Fruit fly (Drosophila melanogaster) whole organism, embryonic: Measurements from ENCODE around the gene CG10663.

Experiments used
- CG1024 ChIP-seq: fragments of 200-800 bp; sonication (Bioruptor generic); IDR thresholded peaks from 2 replicates; pipeline ENCODE4 v1.3.6; 2022; ENCODE audit warnings: missing biosample characterization, missing genetic modification characterization
- CG11247 ChIP-seq: fragments of 200-800 bp; sonication (Bioruptor generic); IDR thresholded peaks from 2 replicates; pipeline ENCODE4 v1.3.6; 2022; ENCODE audit warnings: missing biosample characterization, missing genetic modification characterization
- CG11456 ChIP-seq: fragments of 200-800 bp; sonication (Bioruptor generic); IDR thresholded peaks from 3 replicates; pipeline ENCODE4 v1.3.6; 2022; ENCODE audit warnings: missing biosample characterization, missing genetic modification characterization
- CG11560 ChIP-seq: fragments of 200-800 bp; sonication (Bioruptor generic); IDR thresholded peaks from 3 replicates; pipeline ENCODE4 v1.3.6; 2022; ENCODE audit warnings: missing biosample characterization, missing genetic modification characterization
- CG12155 ChIP-seq: fragments of 200-800 bp; sonication (Bioruptor generic); optimal IDR thresholded peaks from 3 replicates; lab custom pipeline; 2016; ENCODE audit warnings: missing biosample characterization, missing genetic modification characterization
- CG13424 ChIP-seq: fragments of 200-800 bp; sonication (Bioruptor generic); optimal IDR thresholded peaks from 2 replicates; lab custom pipeline; 2019; ENCODE audit warnings: missing biosample characterization, mild to moderate bottlenecking, missing genetic modification characterization, moderate library complexity
- CG14050 ChIP-seq: fragments of 200-800 bp; sonication (Bioruptor generic); IDR thresholded peaks from 3 replicates; pipeline ENCODE4 v1.3.6; 2022; ENCODE audit warnings: missing biosample characterization, missing genetic modification characterization
- CG1647 ChIP-seq: fragments of 200-800 bp; sonication (Bioruptor generic); optimal IDR thresholded peaks from 3 replicates; lab custom pipeline; 2016; ENCODE audit warnings: missing biosample characterization, missing genetic modification characterization
- CG16813 ChIP-seq: fragments of 200-800 bp; sonication (Bioruptor generic); IDR thresholded peaks from 3 replicates; pipeline ENCODE4 v1.3.6; 2022; ENCODE audit warnings: missing biosample characterization, missing genetic modification characterization; ENCODE audit not compliant: partially characterized antibody
- CG16863 ChIP-seq: fragments of 200-800 bp; sonication (Bioruptor generic); optimal IDR thresholded peaks from 3 replicates; lab custom pipeline; 2016; ENCODE audit warnings: missing biosample characterization, missing genetic modification characterization
- CG17829 ChIP-seq: fragments of 200-800 bp; optimal IDR thresholded peaks from 2 replicates; lab custom pipeline; 2019; ENCODE audit warnings: missing biosample characterization, mild to moderate bottlenecking, missing genetic modification characterization, moderate library complexity
- CG18262 ChIP-seq: fragments of 200-800 bp; optimal IDR thresholded peaks from 3 replicates; lab custom pipeline; 2019; ENCODE audit warnings: missing biosample characterization, mild to moderate bottlenecking, missing genetic modification characterization, moderate library complexity
- CG30020 ChIP-seq: fragments of 200-800 bp; optimal IDR thresholded peaks from 2 replicates; lab custom pipeline; 2019; ENCODE audit warnings: missing biosample characterization, mild to moderate bottlenecking, missing genetic modification characterization, moderate library complexity
- HLH4C ChIP-seq: fragments of 200-800 bp; sonication (Bioruptor generic); IDR thresholded peaks from 3 replicates; pipeline ENCODE4 v1.3.6; 2022; ENCODE audit warnings: missing biosample characterization, missing genetic modification characterization; ENCODE audit not compliant: partially characterized antibody
- HmgD ChIP-seq: fragments of 200-800 bp; sonication (Bioruptor generic); optimal IDR thresholded peaks from 3 replicates; lab custom pipeline; 2016; ENCODE audit warnings: missing biosample characterization, missing genetic modification characterization
- Kr ChIP-seq: fragments of 200-800 bp; sonication (Bioruptor generic); optimal IDR thresholded peaks from 2 replicates; lab custom pipeline; 2017; ENCODE audit warnings: missing biosample characterization, mild to moderate bottlenecking, missing genetic modification characterization
- Lim3 ChIP-seq: fragments of 200-800 bp; sonication (Bioruptor generic); IDR thresholded peaks from 2 replicates; pipeline ENCODE4 v1.3.6; 2022; ENCODE audit warnings: missing biosample characterization, missing genetic modification characterization
- Neu2 ChIP-seq: fragments of 200-800 bp; sonication (Bioruptor generic); optimal IDR thresholded peaks from 3 replicates; lab custom pipeline; 2016; ENCODE audit warnings: missing biosample characterization, missing genetic modification characterization, borderline replicate concordance
- Nf-YB ChIP-seq: fragments of 200-800 bp; sonication (Bioruptor generic); optimal IDR thresholded peaks from 3 replicates; lab custom pipeline; 2019; ENCODE audit warnings: missing biosample characterization, mild to moderate bottlenecking, missing genetic modification characterization, moderate library complexity
- Sox102F ChIP-seq: fragments of 200-800 bp; sonication (Bioruptor generic); optimal IDR thresholded peaks from 2 replicates; lab custom pipeline; 2018; ENCODE audit warnings: missing biosample characterization, mild to moderate bottlenecking, missing genetic modification characterization, moderate library complexity
- Sry-δ ChIP-seq: fragments of 200-800 bp; sonication (Bioruptor generic); optimal IDR thresholded peaks from 2 replicates; lab custom pipeline; 2016; ENCODE audit warnings: missing biosample characterization, missing genetic modification characterization
- Stat92E ChIP-seq, 3 experiments: fragments of >200 bp in 2 of 3; fragments of 200-800 bp in 1 of 3; sonication (Bioruptor generic) in 1 of 3; optimal IDR thresholded peaks; 2 replicates each; lab custom pipeline; 2017 to 2019; ENCODE audit warnings: missing biosample characterization in 3 of 3, missing genetic modification characterization in 3 of 3, mild to moderate bottlenecking in 1 of 3, moderate library complexity in 1 of 3
- abd-A ChIP-seq: fragments of 200-800 bp; sonication (Bioruptor generic); optimal IDR thresholded peaks from 3 replicates; lab custom pipeline; 2019; ENCODE audit warnings: missing biosample characterization, mild to moderate bottlenecking, missing genetic modification characterization, moderate library complexity
- btn ChIP-seq: fragments of 200-800 bp; sonication (Bioruptor generic); optimal IDR thresholded peaks from 2 replicates; lab custom pipeline; 2016; ENCODE audit warnings: missing biosample characterization, missing genetic modification characterization
- chif ChIP-seq, 2 experiments: fragments of 200-800 bp; sonication (Bioruptor generic); optimal IDR thresholded peaks; 3 replicates each; lab custom pipeline; 2016; ENCODE audit warnings: missing biosample characterization in 2 of 2, missing genetic modification characterization in 2 of 2
- ci ChIP-seq: fragments of 200-800 bp; sonication (Bioruptor generic); IDR thresholded peaks from 3 replicates; pipeline ENCODE4 v1.3.6; 2022; ENCODE audit warnings: missing biosample characterization, missing genetic modification characterization
- dmrt99B ChIP-seq: fragments of 200-800 bp; sonication (Bioruptor generic); optimal IDR thresholded peaks from 2 replicates; lab custom pipeline; 2018; ENCODE audit warnings: missing biosample characterization, mild to moderate bottlenecking, missing genetic modification characterization, moderate library complexity
- ewg ChIP-seq: fragments of 200-800 bp; sonication (Bioruptor generic); optimal IDR thresholded peaks from 3 replicates; lab custom pipeline; 2017; ENCODE audit warnings: mild to moderate bottlenecking, missing biosample characterization, missing genetic modification reagents, missing genetic modification characterization
- fd3F ChIP-seq: fragments of 200-800 bp; sonication (Bioruptor generic); optimal IDR thresholded peaks from 2 replicates; lab custom pipeline; 2018; ENCODE audit warnings: missing biosample characterization, mild to moderate bottlenecking, missing genetic modification characterization, moderate library complexity
- gcm ChIP-seq: fragments of 200-800 bp; sonication (Bioruptor generic); optimal IDR thresholded peaks from 2 replicates; lab custom pipeline; 2019; ENCODE audit warnings: missing biosample characterization, mild to moderate bottlenecking, missing genetic modification characterization, moderate library complexity
- grn ChIP-seq: fragments of 200-800 bp; sonication (Bioruptor generic); optimal IDR thresholded peaks from 3 replicates; lab custom pipeline; 2017; ENCODE audit warnings: missing biosample characterization, missing genetic modification characterization
- gro ChIP-seq: fragments of 200-800 bp; sonication (Bioruptor generic); optimal IDR thresholded peaks from 2 replicates; lab custom pipeline; 2016; ENCODE audit warnings: missing biosample characterization, missing genetic modification characterization
- her ChIP-seq: fragments of 200-800 bp; sonication (Bioruptor generic); optimal IDR thresholded peaks from 2 replicates; lab custom pipeline; 2016; ENCODE audit warnings: missing biosample characterization, missing genetic modification characterization
- jing ChIP-seq: fragments of 200-800 bp; sonication (Bioruptor generic); optimal IDR thresholded peaks from 2 replicates; lab custom pipeline; 2018; ENCODE audit warnings: missing biosample characterization, mild to moderate bottlenecking, missing genetic modification characterization
- kah ChIP-seq: fragments of 200-800 bp; sonication (Bioruptor generic); optimal IDR thresholded peaks from 2 replicates; lab custom pipeline; 2018; ENCODE audit warnings: missing biosample characterization, mild to moderate bottlenecking, missing genetic modification characterization
- lab ChIP-seq: fragments of 200-800 bp; sonication (Bioruptor generic); optimal IDR thresholded peaks from 3 replicates; lab custom pipeline; 2017; ENCODE audit warnings: missing biosample characterization, missing genetic modification characterization, mild to moderate bottlenecking, moderate library complexity, missing genetic modification reagents
- mld ChIP-seq: fragments of 200-800 bp; sonication (Bioruptor generic); IDR thresholded peaks from 3 replicates; pipeline ENCODE4 v1.3.6; 2022; ENCODE audit warnings: missing biosample characterization, missing genetic modification characterization; ENCODE audit not compliant: partially characterized antibody
- pan ChIP-seq, 4 experiments: fragments of >200 bp in 3 of 4; fragments of 200-800 bp in 1 of 4; sonication (Bioruptor generic) in 1 of 4; optimal IDR thresholded peaks in 3 of 4; IDR thresholded peaks in 1 of 4; 2 replicates each; pipeline versions ENCODE4 v1.3.6 to Lab custom; 2017 to 2022; ENCODE audit warnings: missing biosample characterization in 2 of 4, missing genetic modification characterization in 2 of 4, mixed read lengths in 1 of 4
- pho ChIP-seq: fragments of 200-800 bp; sonication (Bioruptor generic); optimal IDR thresholded peaks from 2 replicates; lab custom pipeline; 2016; ENCODE audit warnings: missing biosample characterization, missing genetic modification characterization
- phol ChIP-seq: fragments of 200-800 bp; sonication (Bioruptor generic); optimal IDR thresholded peaks from 3 replicates; lab custom pipeline; 2018; ENCODE audit warnings: missing biosample characterization, mild to moderate bottlenecking, missing genetic modification characterization, moderate library complexity
- prd ChIP-seq, 3 experiments: fragments of >200 bp in 2 of 3; fragments of 200-800 bp in 1 of 3; sonication (Bioruptor generic) in 1 of 3; optimal IDR thresholded peaks in 2 of 3; IDR thresholded peaks in 1 of 3; 2 replicates in 2 of 3; 3 replicates in 1 of 3; pipeline versions ENCODE4 v1.3.6 to Lab custom; 2017 to 2022; ENCODE audit warnings: missing biosample characterization in 1 of 3, missing genetic modification characterization in 1 of 3
- psq ChIP-seq: fragments of 200-800 bp; sonication (Bioruptor generic); optimal IDR thresholded peaks from 2 replicates; lab custom pipeline; 2017; ENCODE audit warnings: missing biosample characterization, missing genetic modification characterization
- sc ChIP-seq, 3 experiments: fragments of >200 bp in 2 of 3; fragments of 200-800 bp in 1 of 3; sonication (Bioruptor generic) in 1 of 3; optimal IDR thresholded peaks; 2 replicates in 2 of 3; 3 replicates in 1 of 3; lab custom pipeline; 2017; ENCODE audit warnings: mild to moderate bottlenecking in 1 of 3, missing biosample characterization in 1 of 3, missing genetic modification characterization in 1 of 3, missing genetic modification reagents in 1 of 3
- sens ChIP-seq: fragments of 200-800 bp; sonication (Bioruptor generic); peaks from one replicate; lab custom pipeline; 2016; ENCODE audit warnings: missing biosample characterization, missing genetic modification characterization
- sima ChIP-seq: fragments of 200-800 bp; sonication (Bioruptor generic); optimal IDR thresholded peaks from 2 replicates; lab custom pipeline; 2016; ENCODE audit warnings: missing biosample characterization, missing genetic modification characterization
- sob ChIP-seq: fragments of 200-800 bp; sonication (Bioruptor generic); IDR thresholded peaks from 2 replicates; pipeline ENCODE4 v1.3.6; 2022; ENCODE audit warnings: missing biosample characterization, missing genetic modification characterization
- sqz ChIP-seq: fragments of 200-800 bp; sonication (Bioruptor generic); optimal IDR thresholded peaks from 3 replicates; lab custom pipeline; 2018; ENCODE audit warnings: missing biosample characterization, mild to moderate bottlenecking, missing genetic modification characterization
- sug ChIP-seq: fragments of 200-800 bp; optimal IDR thresholded peaks from 2 replicates; lab custom pipeline; 2019; ENCODE audit warnings: missing biosample characterization, mild to moderate bottlenecking, missing genetic modification characterization, moderate library complexity
- twi ChIP-seq: fragments of 200-800 bp; optimal IDR thresholded peaks from 2 replicates; lab custom pipeline; 2019; ENCODE audit warnings: missing biosample characterization, mild to moderate bottlenecking, missing genetic modification characterization, moderate library complexity
- zen ChIP-seq: fragments of 200-800 bp; sonication (Bioruptor generic); optimal IDR thresholded peaks from 3 replicates; lab custom pipeline; 2018; ENCODE audit warnings: missing biosample characterization, mild to moderate bottlenecking, missing genetic modification characterization, moderate library complexity

Gene CG10663

dm6 chr3L:12468016-12468415, 16.8 kb downstream of the CG10663 start, which contains the start of gene eyg (continued):
- TF ChIP-seq Stat92E (GFP tag; optimal IDR thresholded peaks at IDR 0.05; lab: Kevin White, UChicago) = peak in 1 of 3 experiments; percentile 76
- TF ChIP-seq abd-A (tag; lab: Kevin White, UChicago) = no peak
- TF ChIP-seq psq (GFP tag; lab: Kevin White, UChicago) = peak; percentile 72
- TF ChIP-seq HLH4C (GFP tag; lab: Robert Waterston, UW) = peak; percentile 36; the same call in 1 of the 3 replicates
- TF ChIP-seq CG13424 (tag; lab: Kevin White, UChicago) = peak; percentile 31
- peak; percentile 52 for TF ChIP-seq CG17829 (tag; lab: Kevin White, UChicago)
- peak; percentile 97 for TF ChIP-seq ewg (GFP tag; lab: Kevin White, UChicago)
- peak; percentile 30 for TF ChIP-seq grn
- peak; percentile 18 for TF ChIP-seq jing (GFP tag; lab: Kevin White, UChicago)
- no peak for TF ChIP-seq btn (GFP tag; lab: Kevin White, UChicago)
- TF ChIP-seq gro = peak; percentile 54
- TF ChIP-seq sima (GFP tag; lab: Kevin White, UChicago) = no peak
- TF ChIP-seq sob = no peak
- TF ChIP-seq CG14050 = peak; percentile 41; the same call in 2 of the 3 replicates
- TF ChIP-seq CG16863 (GFP tag; lab: Kevin White, UChicago) = peak; percentile 15
- TF ChIP-seq twi (tag; lab: Kevin White, UChicago) = peak; percentile 9
- no peak for TF ChIP-seq fd3F
- peak; percentile 41 for TF ChIP-seq gcm (GFP tag; lab: Kevin White, UChicago)
- TF ChIP-seq CG1647 (GFP tag; lab: Kevin White, UChicago) = peak; percentile 2
- TF ChIP-seq Neu2 (GFP tag; lab: Kevin White, UChicago) = no peak
- peak; percentile 8 for TF ChIP-seq kah
- TF ChIP-seq Sry-δ = peak; percentile 16
- TF ChIP-seq sug = peak; percentile 49
- no peak for TF ChIP-seq pan (optimal IDR thresholded peaks at IDR 0.05; lab: Kevin White, UChicago)
- TF ChIP-seq pan (GFP tag; optimal IDR thresholded peaks at IDR 0.05 in 1 of 2, IDR thresholded peaks at IDR 0.05 in 1 of 2) = peak in 1 of 2 experiments; percentile 39
- peak; percentile 69; the same call in 2 of the 3 replicates for TF ChIP-seq ci (GFP tag; lab: Robert Waterston, UW)
- no peak for TF ChIP-seq CG11456
- TF ChIP-seq Lim3 (GFP tag; lab: Robert Waterston, UW) = no peak
- TF ChIP-seq Kr (GFP tag; lab: Kevin White, UChicago) = peak; percentile 61
- TF ChIP-seq sc (optimal IDR thresholded peaks at IDR 0.05; lab: Kevin White, UChicago) = no peak
- no peak for TF ChIP-seq sc (GFP tag; optimal IDR thresholded peaks at IDR 0.05; lab: Kevin White, UChicago)
- TF ChIP-seq CG1024 (GFP tag; lab: Robert Waterston, UW) = 0 out of 2 replicates have a peak, but pooled peaks have one; percentile 12
- TF ChIP-seq Nf-YB = peak; percentile 100
- TF ChIP-seq HmgD = peak; percentile 83
- peak; percentile 39; the same call in 1 of the 3 replicates for TF ChIP-seq CG16813
- peak; percentile 70 for TF ChIP-seq her (GFP tag; lab: Kevin White, UChicago)
- peak; percentile 8 for TF ChIP-seq pho (GFP tag; lab: Kevin White, UChicago)
- no peak for TF ChIP-seq CG30020 (tag; lab: Kevin White, UChicago)

DNA sequence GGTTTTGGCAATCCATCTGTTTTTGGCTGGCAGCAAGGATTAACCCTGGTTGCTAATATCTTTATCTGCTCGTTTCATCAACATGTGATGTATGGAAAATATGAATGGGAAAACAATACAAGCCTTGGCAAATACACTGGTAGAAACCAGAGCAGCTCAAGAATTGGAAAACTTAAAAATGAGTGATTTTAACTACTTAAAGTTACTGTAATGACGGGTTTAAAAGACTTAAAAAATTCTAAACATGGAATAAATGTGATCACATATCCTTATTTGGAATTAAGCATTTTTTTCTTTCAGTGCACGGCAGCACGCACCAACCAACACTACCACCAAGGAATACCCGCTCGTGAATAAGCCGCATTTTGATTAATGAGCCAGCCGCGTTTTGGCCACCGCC, 19.6 kb downstream of the CG10663 start:
- TF ChIP-seq mld (GFP tag; lab: Robert Waterston, UW) = no peak
- peak; percentile 77 for TF ChIP-seq sens (GFP tag; lab: Kevin White, UChicago)
- TF ChIP-seq CG18262 (tag; lab: Kevin White, UChicago) = peak; percentile 10
- no peak for TF ChIP-seq fd3F
- peak; percentile 7 for TF ChIP-seq phol (tag; lab: Kevin White, UChicago)
- no peak for TF ChIP-seq chif (GFP tag; optimal IDR thresholded peaks at IDR 0.05; lab: Kevin White, UChicago)
- no peak for TF ChIP-seq CG11247 (GFP tag; lab: Robert Waterston, UW)
- TF ChIP-seq zen (tag; lab: Kevin White, UChicago) = peak; percentile 70
- TF ChIP-seq CG11560 (tag; lab: Robert Waterston, UW) = no peak
- TF ChIP-seq prd (optimal IDR thresholded peaks at IDR 0.05; lab: Kevin White, UChicago) = no peak
- peak; percentile 69; the same call in 2 of the 3 replicates for TF ChIP-seq prd (GFP tag; IDR thresholded peaks at IDR 0.05; lab: Robert Waterston, UW)
- TF ChIP-seq Sox102F (GFP tag; lab: Kevin White, UChicago) = no peak
- no peak for TF ChIP-seq dmrt99B (tag; lab: Kevin White, UChicago)
- no peak for TF ChIP-seq sqz (GFP tag; lab: Kevin White, UChicago)
- TF ChIP-seq lab = no peak
- TF ChIP-seq CG12155 (GFP tag; lab: Kevin White, UChicago) = no peak
